Worm (Caenorhabditis elegans) whole organism, early embryonic: ENCODE measurements around the gene sir-2.3.

ENCODE experiments used
- B0310.2 ChIP-seq: sonication (generic microtip); optimal IDR thresholded peaks from 2 replicates; lab custom pipeline; 2016; ENCODE audit warnings: mild to moderate bottlenecking, missing genetic modification characterization, missing compliant biosample characterization
- F13C5.2 ChIP-seq: sonication (generic microtip); optimal IDR thresholded peaks from 2 replicates; lab custom pipeline; 2017; ENCODE audit warnings: mild to moderate bottlenecking, missing genetic modification characterization, inconsistent platforms, missing compliant biosample characterization
- aly-1 ChIP-seq: sonication (generic microtip); optimal IDR thresholded peaks from 2 replicates; lab custom pipeline; 2016; ENCODE audit warnings: missing genetic modification characterization, missing compliant biosample characterization
- ama-1 ChIP-seq: fragments of 150-350 bp; optimal IDR thresholded peaks from 2 replicates; lab custom pipeline; 2014
- ceh-13 ChIP-seq: fragments of 200-800 bp; sonication (Bioruptor generic); optimal IDR thresholded peaks from 2 replicates; lab custom pipeline; 2018; ENCODE audit warnings: mild to moderate bottlenecking, missing genetic modification characterization, missing compliant biosample characterization
- ceh-36 ChIP-seq: sonication (generic microtip); optimal IDR thresholded peaks from 2 replicates; lab custom pipeline; 2016; ENCODE audit warnings: missing genetic modification characterization, inconsistent platforms, missing compliant biosample characterization
- ets-7 ChIP-seq: sonication (generic microtip); optimal IDR thresholded peaks from 2 replicates; lab custom pipeline; 2016; ENCODE audit warnings: missing genotype, missing genetic modification characterization, missing compliant biosample characterization
- flt-1 ChIP-seq: fragments of 200-800 bp; sonication (Bioruptor generic); IDR thresholded peaks from 2 replicates; pipeline ENCODE4 v1.3.6; 2022; ENCODE audit warnings: missing genetic modification characterization, missing compliant biosample characterization
- hmbx-1 ChIP-seq: sonication (generic microtip); optimal IDR thresholded peaks from 2 replicates; lab custom pipeline; 2016; ENCODE audit warnings: mild to moderate bottlenecking, missing genetic modification characterization, missing compliant biosample characterization
- hmg-4 ChIP-seq: fragments of 200-800 bp; sonication (Bioruptor generic); optimal IDR thresholded peaks from 2 replicates; lab custom pipeline; 2018; ENCODE audit warnings: mild to moderate bottlenecking, missing genetic modification characterization, missing compliant biosample characterization
- hnd-1 ChIP-seq: sonication (generic microtip); optimal IDR thresholded peaks from 2 replicates; lab custom pipeline; 2016; ENCODE audit warnings: missing genetic modification characterization, missing compliant biosample characterization
- pes-1 ChIP-seq: fragments of 200-800 bp; sonication (Bioruptor generic); IDR thresholded peaks from 2 replicates; pipeline ENCODE4 v1.3.6; 2022; ENCODE audit warnings: missing genetic modification reagents, missing genetic modification characterization, missing compliant biosample characterization
- scrt-1 ChIP-seq: fragments of 200-800 bp; sonication (Bioruptor generic); IDR thresholded peaks from 2 replicates; pipeline ENCODE4 v1.3.6; 2022; ENCODE audit warnings: missing genetic modification characterization, missing compliant biosample characterization
- sea-1 ChIP-seq: fragments of 200-800 bp; sonication (Bioruptor generic); conservative IDR thresholded peaks from 2 replicates; pipeline ENCODE4 v1.3.6; 2022; ENCODE audit warnings: missing genetic modification characterization, missing compliant biosample characterization
- tbx-11 ChIP-seq: fragments of 200-800 bp; sonication (Bioruptor generic); IDR thresholded peaks from 2 replicates; pipeline ENCODE4 v1.3.6; 2022; ENCODE audit warnings: missing genetic modification characterization, missing compliant biosample characterization
- tbx-37 ChIP-seq: fragments of 200-800 bp; sonication (Bioruptor generic); conservative IDR thresholded peaks from 2 replicates; pipeline ENCODE4 v1.3.6; 2022; ENCODE audit warnings: missing genetic modification reagents, missing genetic modification characterization, missing compliant biosample characterization
- tra-4 ChIP-seq: sonication (generic microtip); optimal IDR thresholded peaks from 2 replicates; lab custom pipeline; 2017; ENCODE audit warnings: missing genetic modification characterization, missing compliant biosample characterization

sir-2.3 gene

ce11 chrX:13333835-13334234 is 2.3 kb downstream of the sir-2.3 start, which contains the start of gene F46G10.4:
TSS of gene F46G10.4 (plus strand) at chrX:13334046.
- TF ChIP-seq tbx-37 (GFP tag; lab: Robert Waterston, UW) (no peak), F13C5.2 (tag; lab: Kevin White, UChicago) (no peak), hmbx-1 (no peak), ama-1 (lab: Kevin White, UChicago) (no peak), tra-4 (tag; lab: Kevin White, UChicago) (no peak), ets-7 (tag; lab: Kevin White, UChicago) (no peak), ceh-13 (no peak), hnd-1 (tag; lab: Kevin White, UChicago) (no peak), tbx-11 (GFP tag; lab: Robert Waterston, UW) (no peak), sea-1 (GFP tag; lab: Robert Waterston, UW) (no peak), B0310.2 (tag; lab: Kevin White, UChicago) (no peak), hmg-4 (GFP tag; lab: Kevin White, UChicago) (no peak), ceh-36 (tag; lab: Kevin White, UChicago) (no peak), scrt-1 (GFP tag; lab: Robert Waterston, UW) (no peak), aly-1 (tag; lab: Kevin White, UChicago) (no peak)

ce11 chrX:13337000-13337399 is 5.5 kb downstream of the sir-2.3 start:
- no peak for TF ChIP-seq ceh-13
- no peak for TF ChIP-seq hmbx-1
- TF ChIP-seq aly-1 (tag; lab: Kevin White, UChicago), result no peak
- no peak for TF ChIP-seq ets-7 (tag; lab: Kevin White, UChicago)
- no peak for TF ChIP-seq hnd-1 (tag; lab: Kevin White, UChicago)
- TF ChIP-seq B0310.2 (tag; lab: Kevin White, UChicago), result no peak
- TF ChIP-seq tra-4 (tag; lab: Kevin White, UChicago), result no peak

- TF ChIP-seq ceh-36 (tag; lab: Kevin White, UChicago), result no peak
- TF ChIP-seq F13C5.2 (tag; lab: Kevin White, UChicago), result no peak
- no peak for TF ChIP-seq tbx-37 (GFP tag; lab: Robert Waterston, UW)
- no peak for TF ChIP-seq tbx-11 (GFP tag; lab: Robert Waterston, UW)
- no peak for TF ChIP-seq sea-1 (GFP tag; lab: Robert Waterston, UW)
- TF ChIP-seq hmbx-1, result no peak
- TF ChIP-seq ceh-13, result no peak
- no peak for TF ChIP-seq hnd-1 (tag; lab: Kevin White, UChicago)
- no peak for TF ChIP-seq flt-1 (GFP tag; lab: Robert Waterston, UW)
- no peak for TF ChIP-seq pes-1 (GFP tag; lab: Robert Waterston, UW)
- no peak for TF ChIP-seq ama-1 (lab: Kevin White, UChicago)
- no peak for TF ChIP-seq aly-1 (tag; lab: Kevin White, UChicago)
- no peak for TF ChIP-seq hmg-4 (GFP tag; lab: Kevin White, UChicago)
- TF ChIP-seq B0310.2 (tag; lab: Kevin White, UChicago), result no peak
- TF ChIP-seq ets-7 (tag; lab: Kevin White, UChicago), result no peak
Observed at ce11 chrX:13337728-13338127, 6.2 kb downstream of the sir-2.3 start, which contains the start of gene ptr-24. TSS of gene ptr-24 (plus strand) at chrX:13338028.

ce11 chrX:13339029-13339626 is 7.6 kb downstream of the sir-2.3 start:
- TF ChIP-seq tbx-11 (GFP tag; lab: Robert Waterston, UW), result no peak
- no peak for TF ChIP-seq hmbx-1
- no peak for TF ChIP-seq flt-1 (GFP tag; lab: Robert Waterston, UW)
- TF ChIP-seq B0310.2 (tag; lab: Kevin White, UChicago), result no peak
- TF ChIP-seq tbx-37 (GFP tag; lab: Robert Waterston, UW), result no peak
- no peak for TF ChIP-seq hnd-1 (tag; lab: Kevin White, UChicago)
- TF ChIP-seq ets-7 (tag; lab: Kevin White, UChicago), result no peak
- no peak for TF ChIP-seq sea-1 (GFP tag; lab: Robert Waterston, UW)
- TF ChIP-seq aly-1 (tag; lab: Kevin White, UChicago), result no peak
- TF ChIP-seq hmg-4 (GFP tag; lab: Kevin White, UChicago), result no peak
- TF ChIP-seq F13C5.2 (tag; lab: Kevin White, UChicago), result no peak
- no peak for TF ChIP-seq pes-1 (GFP tag; lab: Robert Waterston, UW)

- TF ChIP-seq aly-1 (tag; lab: Kevin White, UChicago), result no peak
- TF ChIP-seq F13C5.2 (tag; lab: Kevin White, UChicago), result no peak
- no peak for TF ChIP-seq hmbx-1
- no peak for TF ChIP-seq tra-4 (tag; lab: Kevin White, UChicago)
- no peak for TF ChIP-seq tbx-11 (GFP tag; lab: Robert Waterston, UW)
- TF ChIP-seq ets-7 (tag; lab: Kevin White, UChicago), result no peak
- no peak for TF ChIP-seq scrt-1 (GFP tag; lab: Robert Waterston, UW)
- no peak for TF ChIP-seq hnd-1 (tag; lab: Kevin White, UChicago)
- no peak for TF ChIP-seq pes-1 (GFP tag; lab: Robert Waterston, UW)
- TF ChIP-seq flt-1 (GFP tag; lab: Robert Waterston, UW), result no peak
- no peak for TF ChIP-seq sea-1 (GFP tag; lab: Robert Waterston, UW)
- no peak for TF ChIP-seq ama-1 (lab: Kevin White, UChicago)
- no peak for TF ChIP-seq ceh-36 (tag; lab: Kevin White, UChicago)
- no peak for TF ChIP-seq tbx-37 (GFP tag; lab: Robert Waterston, UW)
- no peak for TF ChIP-seq ceh-13
Observed at ce11 chrX:13340970-13341369, 9.5 kb downstream of the sir-2.3 start.

ce11 chrX:13341853-13342252 is 10.4 kb downstream of the sir-2.3 start:
- TF ChIP-seq sea-1 (GFP tag; lab: Robert Waterston, UW), result no peak
- no peak for TF ChIP-seq F13C5.2 (tag; lab: Kevin White, UChicago)
- TF ChIP-seq hmg-4 (GFP tag; lab: Kevin White, UChicago), result no peak
- no peak for TF ChIP-seq B0310.2 (tag; lab: Kevin White, UChicago)
- TF ChIP-seq hnd-1 (tag; lab: Kevin White, UChicago), result no peak
- no peak for TF ChIP-seq ceh-13
- TF ChIP-seq tra-4 (tag; lab: Kevin White, UChicago), result no peak
- no peak for TF ChIP-seq ets-7 (tag; lab: Kevin White, UChicago)
